Worm (Caenorhabditis elegans) whole organism, L2 larva: ENCODE results near the gene EGAP2.2.

Experiments
- C34F6.9 ChIP-seq: fragments of 150-350 bp; optimal IDR thresholded peaks from 2 replicates; lab custom pipeline; 2014; ENCODE audit warnings: missing biosample characterization, missing genetic modification characterization
- F13H6.1 ChIP-seq: sonication (generic microtip); optimal IDR thresholded peaks from 2 replicates; lab custom pipeline; 2016; ENCODE audit warnings: missing genetic modification characterization, missing compliant biosample characterization
- Y55F3AM.14 ChIP-seq: fragments of 200-800 bp; sonication (Bioruptor generic); optimal IDR thresholded peaks from 2 replicates; lab custom pipeline; 2018; ENCODE audit warnings: mild to moderate bottlenecking, missing genetic modification characterization, missing compliant biosample characterization
- alr-1 ChIP-seq: fragments of 150-350 bp; optimal IDR thresholded peaks from 2 replicates; lab custom pipeline; 2014; ENCODE audit warnings: missing biosample characterization, missing genetic modification characterization
- aly-2 ChIP-seq: fragments of 150-350 bp; optimal IDR thresholded peaks from 2 replicates; lab custom pipeline; 2014; ENCODE audit warnings: missing biosample characterization, missing genetic modification characterization
- ama-1 ChIP-seq: fragments of 150-350 bp; optimal IDR thresholded peaks from 2 replicates; lab custom pipeline; 2018; ENCODE audit warnings: inconsistent platforms
- blmp-1 ChIP-seq: sonication (generic microtip); optimal IDR thresholded peaks from 2 replicates; lab custom pipeline; 2017; ENCODE audit warnings: missing genetic modification characterization, mild to moderate bottlenecking, missing compliant biosample characterization, antibody characterized with exemption, moderate library complexity; ENCODE audit not compliant: insufficient read depth
- crh-2 ChIP-seq: sonication (generic microtip); optimal IDR thresholded peaks from 2 replicates; lab custom pipeline; 2017; ENCODE audit warnings: missing biosample characterization, missing genetic modification characterization
- dmd-4 ChIP-seq: sonication (generic microtip); optimal IDR thresholded peaks from 2 replicates; lab custom pipeline; 2017; ENCODE audit warnings: missing biosample characterization, missing genetic modification characterization
- elt-1 ChIP-seq: fragments of 150-350 bp; optimal IDR thresholded peaks from 2 replicates; lab custom pipeline; 2014; ENCODE audit warnings: missing biosample characterization, missing genetic modification characterization
- fos-1 ChIP-seq: fragments of 150-350 bp; optimal IDR thresholded peaks from 2 replicates; lab custom pipeline; 2014; ENCODE audit warnings: missing biosample characterization, missing genetic modification characterization
- lin-11 ChIP-seq: fragments of 150-350 bp; sonication (generic microtip); optimal IDR thresholded peaks from 2 replicates; lab custom pipeline; 2014; ENCODE audit warnings: missing biosample characterization, missing genetic modification characterization, inconsistent platforms, mixed read lengths
- lin-13 ChIP-seq: fragments of 150-350 bp; optimal IDR thresholded peaks from 2 replicates; lab custom pipeline; 2014; ENCODE audit warnings: missing biosample characterization, missing genetic modification reagents, missing genetic modification characterization
- lin-39 ChIP-seq: fragments of 150-350 bp; optimal IDR thresholded peaks from 2 replicates; lab custom pipeline; 2014; ENCODE audit warnings: missing biosample characterization, missing genetic modification reagents, missing genetic modification characterization
- lsy-2 ChIP-seq, 2 experiments: fragments of 150-350 bp in 1 of 2; sonication (generic microtip) in 1 of 2; optimal IDR thresholded peaks; 2 replicates each; lab custom pipeline; 2014 to 2017; ENCODE audit warnings: missing biosample characterization in 2 of 2, missing genetic modification characterization in 2 of 2
- mab-5 ChIP-seq: fragments of 150-350 bp; optimal IDR thresholded peaks from 2 replicates; lab custom pipeline; 2014; ENCODE audit warnings: missing biosample characterization, missing genetic modification characterization
- mbf-1 ChIP-seq: sonication (generic microtip); optimal IDR thresholded peaks from 2 replicates; lab custom pipeline; 2017; ENCODE audit warnings: missing biosample characterization, missing genetic modification characterization
- mdl-1 ChIP-seq, 2 experiments: fragments of 150-350 bp in 1 of 2; sonication (generic microtip) in 1 of 2; optimal IDR thresholded peaks; 2 replicates each; lab custom pipeline; 2017; ENCODE audit warnings: missing biosample characterization in 2 of 2, missing genetic modification characterization in 2 of 2
- nhr-10 ChIP-seq: sonication (generic microtip); optimal IDR thresholded peaks from 2 replicates; lab custom pipeline; 2017; ENCODE audit warnings: missing biosample characterization, missing genetic modification characterization
- nhr-11 ChIP-seq: fragments of 150-350 bp; optimal IDR thresholded peaks from 2 replicates; lab custom pipeline; 2014; ENCODE audit warnings: missing biosample characterization, missing genetic modification characterization
- nhr-12 ChIP-seq: fragments of 150-350 bp; optimal IDR thresholded peaks from 2 replicates; lab custom pipeline; 2014; ENCODE audit warnings: missing biosample characterization, missing genetic modification characterization
- nhr-129 ChIP-seq: fragments of 150-350 bp; optimal IDR thresholded peaks from 2 replicates; lab custom pipeline; 2014; ENCODE audit warnings: missing biosample characterization, missing genetic modification characterization
- nhr-21 ChIP-seq: fragments of 150-350 bp; optimal IDR thresholded peaks from 2 replicates; lab custom pipeline; 2014; ENCODE audit warnings: missing biosample characterization, missing genetic modification characterization
- nhr-23 ChIP-seq: fragments of 150-350 bp; optimal IDR thresholded peaks from 2 replicates; lab custom pipeline; 2014; ENCODE audit warnings: missing biosample characterization, missing genetic modification reagents, missing genetic modification characterization
- nhr-237 ChIP-seq: fragments of 150-350 bp; optimal IDR thresholded peaks from 2 replicates; lab custom pipeline; 2014; ENCODE audit warnings: missing biosample characterization, missing genetic modification characterization
- nhr-25 ChIP-seq: fragments of 150-350 bp; sonication (generic microtip); optimal IDR thresholded peaks from 3 replicates; lab custom pipeline; 2014; ENCODE audit warnings: missing biosample characterization, missing genetic modification characterization
- nhr-6 ChIP-seq: fragments of 150-350 bp; optimal IDR thresholded peaks from 2 replicates; lab custom pipeline; 2014; ENCODE audit warnings: missing biosample characterization, missing genetic modification characterization
- nhr-77 ChIP-seq: fragments of 150-350 bp; optimal IDR thresholded peaks from 2 replicates; lab custom pipeline; 2014; ENCODE audit warnings: missing biosample characterization, missing genetic modification characterization
- peb-1 ChIP-seq: fragments of 150-350 bp; optimal IDR thresholded peaks from 2 replicates; lab custom pipeline; 2014; ENCODE audit warnings: missing biosample characterization, missing genetic modification characterization
- sem-4 ChIP-seq: fragments of 150-350 bp; optimal IDR thresholded peaks from 2 replicates; lab custom pipeline; 2014; ENCODE audit warnings: missing biosample characterization, missing genetic modification reagents, missing genetic modification characterization
- sma-3 ChIP-seq: sonication (generic microtip); optimal IDR thresholded peaks from 2 replicates; lab custom pipeline; 2016; ENCODE audit warnings: missing genetic modification reagents, missing genetic modification characterization, missing compliant biosample characterization
- sma-9 ChIP-seq, 2 experiments: fragments of 150-350 bp in 1 of 2; sonication (generic microtip) in 1 of 2; optimal IDR thresholded peaks; 2 replicates each; lab custom pipeline; 2014 to 2016; ENCODE audit warnings: missing genetic modification characterization in 2 of 2, mild to moderate bottlenecking in 1 of 2, missing biosample characterization in 1 of 2, missing compliant biosample characterization in 1 of 2, missing genetic modification reagents in 1 of 2, moderate library complexity in 1 of 2
- unc-39 ChIP-seq: fragments of 150-350 bp; optimal IDR thresholded peaks from 2 replicates; lab custom pipeline; 2014; ENCODE audit warnings: missing biosample characterization, missing genetic modification characterization
- unc-55 ChIP-seq: fragments of 150-350 bp; sonication (generic microtip); optimal IDR thresholded peaks from 3 replicates; lab custom pipeline; 2014; ENCODE audit warnings: missing biosample characterization, missing genetic modification reagents, missing genetic modification characterization
- unc-62 ChIP-seq: fragments of 150-350 bp; optimal IDR thresholded peaks from 2 replicates; lab custom pipeline; 2014; ENCODE audit warnings: missing biosample characterization, missing genetic modification reagents, missing genetic modification characterization
- zag-1 ChIP-seq: fragments of 150-350 bp; optimal IDR thresholded peaks from 2 replicates; lab custom pipeline; 2014; ENCODE audit warnings: missing biosample characterization, missing genetic modification characterization
- ztf-11 ChIP-seq: sonication (generic microtip); optimal IDR thresholded peaks from 2 replicates; lab custom pipeline; 2017; ENCODE audit warnings: missing biosample characterization, missing genetic modification characterization
- ztf-4 ChIP-seq: fragments of 150-350 bp; optimal IDR thresholded peaks from 2 replicates; lab custom pipeline; 2014; ENCODE audit warnings: missing biosample characterization, missing genetic modification characterization

EGAP2.2 gene

DNA sequence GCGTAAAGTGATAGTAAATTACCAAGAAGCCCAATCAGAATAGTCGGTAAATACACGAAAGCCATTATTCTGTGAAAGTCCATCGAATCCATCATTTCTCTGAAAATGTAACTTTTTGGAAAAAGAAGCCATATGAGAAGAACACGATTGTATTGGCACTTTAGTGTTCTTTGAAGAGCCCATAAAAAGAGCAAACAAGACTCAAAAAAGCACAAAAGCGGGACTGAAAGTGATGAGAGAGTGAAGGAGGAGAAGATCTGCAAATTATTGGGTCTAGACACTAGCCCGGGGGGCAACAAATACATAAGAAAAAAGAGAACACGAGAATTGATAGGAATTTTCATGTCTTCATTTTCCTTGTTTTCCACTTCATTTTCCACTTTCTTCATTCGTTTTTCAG lies 25.7 kb downstream of the EGAP2.2 start, which contains the start of gene frpr-4:
Gene frpr-4 (minus strand): TSS at position 101 of the 400 bp plus-strand sequence.
- TF ChIP-seq C34F6.9 (tag; lab: Kevin White, UChicago), result no peak
- TF ChIP-seq, all 48 proteins: peak for 0

DNA sequence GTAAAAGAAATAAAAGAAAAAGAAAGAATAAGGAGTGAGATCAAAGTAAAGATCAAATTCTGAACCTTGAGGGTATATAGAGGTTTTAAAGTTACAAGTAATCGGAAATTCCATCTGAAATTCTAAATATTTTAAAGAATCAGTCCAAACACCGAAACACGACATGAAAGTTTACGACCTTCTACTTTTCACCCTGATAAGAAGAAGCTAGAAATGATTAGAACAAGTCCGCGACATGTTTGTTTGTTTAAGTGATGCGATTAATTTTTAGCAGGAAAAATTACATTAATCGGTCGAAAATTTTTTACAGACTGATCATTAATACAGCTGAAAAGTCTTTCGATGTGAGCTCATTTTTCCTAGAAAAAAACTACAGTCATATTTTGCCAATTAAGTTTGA lies 35.0 kb downstream of the EGAP2.2 start:
- TF ChIP-seq mab-5 (tag; lab: Kevin White, UChicago) (no peak), fos-1 (tag; lab: Kevin White, UChicago) (peak; percentile 53)

DNA sequence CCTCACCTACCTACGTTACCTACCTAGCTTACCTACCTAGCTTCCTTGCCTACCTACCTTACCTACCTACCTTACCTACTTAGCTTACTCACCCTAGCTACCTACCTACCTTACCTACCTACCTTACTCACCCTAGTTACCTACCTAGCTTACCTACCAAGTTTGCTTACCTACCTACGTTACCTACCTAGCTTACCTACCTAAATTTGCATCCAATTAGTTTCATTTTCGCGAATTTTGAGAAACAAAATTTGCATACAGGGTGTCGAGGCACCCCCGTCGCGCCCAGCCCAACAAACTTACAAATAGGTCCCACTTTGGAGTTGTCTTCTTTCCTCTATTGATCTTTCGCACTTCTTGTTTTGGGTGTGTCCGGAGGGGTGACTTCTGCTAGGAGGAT lies 39.3 kb downstream of the EGAP2.2 start:
- no peak for TF ChIP-seq aly-2 (tag; lab: Kevin White, UChicago)
- no peak for TF ChIP-seq nhr-21
- TF ChIP-seq alr-1 (tag; lab: Kevin White, UChicago), result no peak
- TF ChIP-seq elt-1, result no peak
- no peak for TF ChIP-seq ztf-4 (tag; lab: Kevin White, UChicago)
- no peak for TF ChIP-seq Y55F3AM.14
- TF ChIP-seq lin-39 (tag; lab: Kevin White, UChicago), result no peak
- no peak for TF ChIP-seq nhr-77 (tag; lab: Kevin White, UChicago)
- no peak for TF ChIP-seq nhr-237
- TF ChIP-seq nhr-23 (tag; lab: Kevin White, UChicago), result no peak
- TF ChIP-seq nhr-12, result no peak
- TF ChIP-seq, all 48 proteins: peak for 0

DNA sequence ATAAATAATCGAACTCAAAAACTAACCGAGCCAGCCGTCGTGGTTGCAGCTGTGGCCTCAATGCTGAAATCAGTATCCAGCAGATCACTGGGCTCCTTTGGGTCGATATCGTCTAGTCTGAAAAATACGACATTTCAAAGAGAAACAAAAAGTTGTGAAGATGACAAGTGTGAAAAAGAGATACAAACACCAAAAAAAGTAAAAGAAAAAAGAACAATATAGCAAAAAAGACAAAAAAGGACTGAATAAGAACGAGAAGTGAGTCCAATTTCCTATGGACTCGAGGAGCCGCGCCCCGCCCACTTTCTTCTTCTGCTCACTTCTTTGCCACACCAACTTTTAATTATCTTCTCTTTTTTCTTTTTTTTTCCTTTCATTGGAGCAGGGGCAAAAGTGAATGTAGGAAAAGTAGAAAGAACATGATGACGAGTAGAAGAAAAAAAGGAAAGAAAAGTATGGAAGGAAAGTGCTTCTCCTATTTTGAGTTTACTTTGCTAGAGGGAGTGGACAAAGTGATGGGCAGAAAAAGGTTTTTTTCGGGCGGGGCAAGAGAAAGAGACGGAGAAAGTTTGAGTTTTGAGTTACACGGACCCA lies 42.1 kb downstream of the EGAP2.2 start, which contains the start of gene drn-1:
Gene drn-1 (minus strand): TSS at position 117 of the 594 bp plus-strand sequence.
- TF ChIP-seq nhr-129 (tag; lab: Kevin White, UChicago), result peak; percentile 23
- TF ChIP-seq dmd-4 (tag; lab: Kevin White, UChicago), result no peak
- no peak for TF ChIP-seq ztf-4 (tag; lab: Kevin White, UChicago)
- TF ChIP-seq nhr-25 (tag; lab: Kevin White, UChicago), result no peak
- TF ChIP-seq zag-1 (tag; lab: Kevin White, UChicago), result peak; percentile 16
- peak in 1 of 2 experiments; percentile 13 for TF ChIP-seq lsy-2 (tag; optimal IDR thresholded peaks at IDR 0.05; lab: Kevin White, UChicago)
- TF ChIP-seq ama-1 (lab: Kevin White, UChicago), result no peak
- peak; percentile 56 for TF ChIP-seq C34F6.9 (tag; lab: Kevin White, UChicago)
- peak in 1 of 2 experiments; percentile 7 for TF ChIP-seq mdl-1 (tag; optimal IDR thresholded peaks at IDR 0.05; lab: Kevin White, UChicago)
- TF ChIP-seq crh-2 (tag; lab: Kevin White, UChicago), result peak; percentile 20
- peak; percentile 16 for TF ChIP-seq unc-55 (GFP tag; lab: Kevin White, UChicago)
- no peak for TF ChIP-seq alr-1 (tag; lab: Kevin White, UChicago)

DNA sequence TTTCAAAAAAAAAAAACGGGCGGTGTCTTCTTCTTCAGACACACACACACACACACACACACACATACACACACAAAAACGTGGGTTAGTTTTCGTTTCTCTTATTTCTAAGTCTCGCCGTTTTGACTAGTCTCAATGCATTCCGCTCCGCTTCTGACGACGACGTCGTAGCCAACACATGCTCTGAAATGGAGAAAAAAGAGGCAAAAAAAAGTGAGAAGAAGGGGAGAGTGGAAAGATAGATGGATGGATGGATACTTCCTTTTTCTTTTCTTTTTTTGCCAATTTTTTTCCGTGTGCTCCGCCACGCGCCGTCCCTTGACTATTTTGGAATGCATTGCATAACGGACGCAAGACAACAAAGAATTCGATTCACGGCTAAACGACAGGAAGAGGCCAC lies 47.0 kb downstream of the EGAP2.2 start:
- TF ChIP-seq sma-9 (GFP tag; optimal IDR thresholded peaks at IDR 0.05; lab: Kevin White, UChicago), result peak; percentile 15
- no peak for TF ChIP-seq sma-9 (tag; optimal IDR thresholded peaks at IDR 0.05; lab: Kevin White, UChicago)
- no peak for TF ChIP-seq ztf-4 (tag; lab: Kevin White, UChicago)
- peak; percentile 48 for TF ChIP-seq zag-1 (tag; lab: Kevin White, UChicago)
- TF ChIP-seq nhr-237, result no peak
- TF ChIP-seq mab-5 (tag; lab: Kevin White, UChicago), result no peak
- TF ChIP-seq sma-3 (GFP tag; lab: Kevin White, UChicago), result no peak
- peak; percentile 49 for TF ChIP-seq nhr-129 (tag; lab: Kevin White, UChicago)
- peak in 1 of 2 experiments; percentile 49 for TF ChIP-seq lsy-2 (tag; optimal IDR thresholded peaks at IDR 0.05; lab: Kevin White, UChicago)
- no peak for TF ChIP-seq sem-4 (tag; lab: Kevin White, UChicago)
- peak; percentile 20 for TF ChIP-seq nhr-6 (tag; lab: Kevin White, UChicago)
- TF ChIP-seq ztf-11 (tag; lab: Kevin White, UChicago), result no peak
- peak; percentile 56 for TF ChIP-seq F13H6.1 (tag; lab: Kevin White, UChicago)
- TF ChIP-seq elt-1, result no peak
- no peak for TF ChIP-seq nhr-25 (tag; lab: Kevin White, UChicago)
- peak; percentile 85 for TF ChIP-seq unc-55 (GFP tag; lab: Kevin White, UChicago)
- no peak for TF ChIP-seq aly-2 (tag; lab: Kevin White, UChicago)
- no peak for TF ChIP-seq nhr-77 (tag; lab: Kevin White, UChicago)
- peak; percentile 45 for TF ChIP-seq C34F6.9 (tag; lab: Kevin White, UChicago)
- no peak for TF ChIP-seq lin-11 (tag; lab: Kevin White, UChicago)
- no peak for TF ChIP-seq nhr-10 (tag; lab: Kevin White, UChicago)
- TF ChIP-seq lin-13 (GFP tag; lab: Kevin White, UChicago), result no peak
- peak; percentile 73 for TF ChIP-seq Y55F3AM.14
- no peak for TF ChIP-seq nhr-11 (tag; lab: Kevin White, UChicago)
- no peak for TF ChIP-seq mbf-1
- TF ChIP-seq unc-39 (tag; lab: Kevin White, UChicago), result no peak
- peak; percentile 41 for TF ChIP-seq crh-2 (tag; lab: Kevin White, UChicago)
- TF ChIP-seq peb-1 (tag; lab: Kevin White, UChicago), result no peak
- no peak for TF ChIP-seq blmp-1 (tag; lab: Kevin White, UChicago)
- no peak for TF ChIP-seq unc-62 (GFP tag; lab: Kevin White, UChicago)
- peak in 1 of 2 experiments; percentile 79 for TF ChIP-seq mdl-1 (tag; optimal IDR thresholded peaks at IDR 0.05; lab: Kevin White, UChicago)
- no peak for TF ChIP-seq lin-39 (tag; lab: Kevin White, UChicago)
